Fruit fly (Drosophila melanogaster): ENCODE results near the gene CG42635.

dm6 chr2L:17963710-17964109, 44.0 kb upstream of the CG42635 start:
- no peak for TF ChIP-seq CG8159 (tag; optimal IDR thresholded peaks at IDR 0.05)
- TF ChIP-seq Pif1B (GFP tag; optimal IDR thresholded peaks at IDR 0.05) = no peak
- no peak for TF ChIP-seq Pif1A (GFP tag; optimal IDR thresholded peaks at IDR 0.05)
- no peak for TF ChIP-seq fd96Ca (GFP tag; IDR thresholded peaks at IDR 0.05)
- no peak for TF ChIP-seq CG13204 (GFP tag; optimal IDR thresholded peaks at IDR 0.05)
- TF ChIP-seq EcR (GFP tag; optimal IDR thresholded peaks at IDR 0.05) = no peak
- TF ChIP-seq CG4496 (GFP tag; IDR thresholded peaks at IDR 0.05) = no peak
- no peak for TF ChIP-seq CG15710 (tag; optimal IDR thresholded peaks at IDR 0.05)
- no peak for TF ChIP-seq rn (GFP tag; IDR thresholded peaks at IDR 0.05)
- TF ChIP-seq CG32121 (GFP tag; IDR thresholded peaks at IDR 0.05) = no peak
- no peak for TF ChIP-seq Snoo (tag; optimal IDR thresholded peaks at IDR 0.05)
- TF ChIP-seq CG12605 (GFP tag; IDR thresholded peaks at IDR 0.05) = no peak
- TF ChIP-seq gl (tag; optimal IDR thresholded peaks at IDR 0.05) = no peak
- no peak for TF ChIP-seq CG14655 (GFP tag; optimal IDR thresholded peaks at IDR 0.05)
